Worm (Caenorhabditis elegans): ENCODE results near the gene fipr-5.

Gene fipr-5

DNA sequence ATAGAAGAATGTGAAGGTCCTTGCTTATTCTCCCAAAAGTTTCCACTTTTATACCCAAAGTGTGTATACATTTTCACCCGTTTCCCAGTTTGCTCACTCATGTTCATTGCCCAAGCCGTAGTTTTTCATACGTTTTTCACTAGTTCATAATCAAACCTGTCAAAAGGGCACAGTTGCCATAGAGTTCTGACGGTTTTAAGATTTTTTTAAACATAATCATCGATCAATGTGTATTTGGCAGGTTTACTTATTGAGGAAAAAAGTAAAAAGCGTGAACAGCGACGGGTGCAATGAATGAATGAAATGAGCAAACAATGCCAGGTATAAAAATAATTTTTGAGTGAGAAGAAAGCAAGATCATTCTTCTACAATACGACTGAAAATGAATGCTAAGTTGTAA lies at the start of gene fipr-5, which contains the start of gene fipr-9:
Gene fipr-5 (minus strand): TSS at position 101 of the 400 bp plus-strand sequence.
Gene fipr-9 (plus strand): TSS at position 346 of the 400 bp plus-strand sequence.
- TF ChIP-seq ztf-4 (tag; optimal IDR thresholded peaks at IDR 0.05) (no peak), nhr-12 (tag; optimal IDR thresholded peaks at IDR 0.05) (no peak), pha-4 (tag; optimal IDR thresholded peaks at IDR 0.05) (no peak), lin-39 (tag; optimal IDR thresholded peaks at IDR 0.05) (no peak), nhr-28 (tag; optimal IDR thresholded peaks at IDR 0.05) (no peak), lin-15B (tag; optimal IDR thresholded peaks at IDR 0.05) (no peak), ceh-9 (tag; optimal IDR thresholded peaks at IDR 0.05) (no peak), jun-1 (tag; optimal IDR thresholded peaks at IDR 0.05) (no peak), ceh-16 (tag; optimal IDR thresholded peaks at IDR 0.05) (no peak), eor-1 (tag; optimal IDR thresholded peaks at IDR 0.05) (no peak), ZK546.5 (tag; optimal IDR thresholded peaks at IDR 0.05) (no peak), mdl-1 (tag; optimal IDR thresholded peaks at IDR 0.05) (no peak), unc-39 (tag; optimal IDR thresholded peaks at IDR 0.05) (no peak), elt-3 (tag; optimal IDR thresholded peaks at IDR 0.05) (no peak), nhr-11 (tag; optimal IDR thresholded peaks at IDR 0.05) (no peak), daf-12 (tag; optimal IDR thresholded peaks at IDR 0.05) (no peak), tbx-2 (tag; optimal IDR thresholded peaks at IDR 0.05) (no peak)

DNA sequence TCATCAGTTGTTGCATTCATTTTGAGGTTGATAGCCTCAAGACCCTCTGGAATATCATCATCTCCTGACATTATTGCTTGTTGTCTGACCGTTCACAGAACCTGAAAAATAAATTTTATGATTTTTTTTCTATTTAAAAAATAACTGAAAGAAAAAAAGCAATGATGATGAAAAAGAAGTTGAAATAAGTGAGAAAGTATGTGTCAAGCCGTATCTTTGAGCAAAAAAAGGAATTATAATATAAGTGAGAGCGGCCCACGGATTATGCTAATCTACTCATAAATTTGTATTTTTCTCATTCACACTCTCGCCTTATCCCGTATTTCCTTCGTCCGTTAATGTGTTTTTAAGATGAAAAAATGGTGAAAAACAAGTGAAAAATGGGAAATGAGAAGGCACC lies 49.0 kb upstream of the fipr-5 start, which contains the start of gene ric-4:
Gene ric-4 (minus strand): TSS at position 101 of the 400 bp plus-strand sequence.
- TF ChIP-seq fkh-2 (tag; optimal IDR thresholded peaks at IDR 0.05) (no peak), ceh-82 (tag; optimal IDR thresholded peaks at IDR 0.05) (no peak), daf-12 (tag; optimal IDR thresholded peaks at IDR 0.05) (no peak)

DNA sequence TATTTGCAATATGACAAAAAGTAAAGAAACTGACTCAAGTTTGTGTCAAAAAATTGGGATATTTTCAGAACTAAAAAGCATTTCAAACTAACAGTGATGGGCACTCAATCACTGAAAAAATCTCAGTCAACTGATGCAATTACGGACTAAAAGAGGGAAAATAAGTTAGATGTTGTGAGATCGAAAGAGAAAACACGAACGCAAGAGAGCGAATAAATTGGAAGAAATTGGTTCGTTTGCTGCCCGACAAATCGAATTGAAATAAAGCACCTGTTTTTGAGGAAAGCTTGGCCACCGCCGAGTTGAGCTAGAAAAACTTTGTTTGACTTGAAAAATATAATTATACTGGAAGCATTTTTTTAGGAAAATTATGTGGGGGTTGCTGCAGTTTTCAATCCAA lies 44.8 kb upstream of the fipr-5 start:
- TF ChIP-seq aly-2 (tag; optimal IDR thresholded peaks at IDR 0.05) (no peak), pha-4 (tag; optimal IDR thresholded peaks at IDR 0.05) (no peak), fkh-10 (GFP tag; optimal IDR thresholded peaks at IDR 0.05) (no peak), nhr-28 (tag; optimal IDR thresholded peaks at IDR 0.05) (no peak)

ce11 chrV:10265019-10265418 lies 43.8 kb upstream of the fipr-5 start:
- no peak for TF ChIP-seq snpc-4 (tag; optimal IDR thresholded peaks at IDR 0.05)
- no peak for TF ChIP-seq fkh-2 (tag; optimal IDR thresholded peaks at IDR 0.05)
- TF ChIP-seq pha-4 (tag; optimal IDR thresholded peaks at IDR 0.05) = peak; percentile 58
- TF ChIP-seq nfya-1 (tag; optimal IDR thresholded peaks at IDR 0.05; ENCODE audit: insufficient read depth) = no peak

ce11 chrV:10260460-10260859 lies 39.2 kb upstream of the fipr-5 start, which contains the start of gene sri-18:
TSS of gene sri-18 (minus strand) at chrV:10260560.
- no peak for TF ChIP-seq egl-27 (tag; optimal IDR thresholded peaks at IDR 0.05)
- TF ChIP-seq zag-1 (tag; optimal IDR thresholded peaks at IDR 0.05) = no peak
- TF ChIP-seq nhr-25 (tag; optimal IDR thresholded peaks at IDR 0.05) = no peak
- TF ChIP-seq fkh-10 (GFP tag; optimal IDR thresholded peaks at IDR 0.05) = no peak
- TF ChIP-seq ceh-82 (tag; optimal IDR thresholded peaks at IDR 0.05) = no peak
- no peak for TF ChIP-seq lin-39 (tag; optimal IDR thresholded peaks at IDR 0.05)
- no peak for TF ChIP-seq hmg-11 (tag; optimal IDR thresholded peaks at IDR 0.05)
- no peak for TF ChIP-seq nhr-12 (tag; optimal IDR thresholded peaks at IDR 0.05)
- no peak for TF ChIP-seq fkh-2 (tag; optimal IDR thresholded peaks at IDR 0.05)
- no peak for TF ChIP-seq pha-4 (tag; optimal IDR thresholded peaks at IDR 0.05)
- no peak for TF ChIP-seq ceh-16 (tag; optimal IDR thresholded peaks at IDR 0.05)
- no peak for TF ChIP-seq aly-2 (tag; optimal IDR thresholded peaks at IDR 0.05)

DNA sequence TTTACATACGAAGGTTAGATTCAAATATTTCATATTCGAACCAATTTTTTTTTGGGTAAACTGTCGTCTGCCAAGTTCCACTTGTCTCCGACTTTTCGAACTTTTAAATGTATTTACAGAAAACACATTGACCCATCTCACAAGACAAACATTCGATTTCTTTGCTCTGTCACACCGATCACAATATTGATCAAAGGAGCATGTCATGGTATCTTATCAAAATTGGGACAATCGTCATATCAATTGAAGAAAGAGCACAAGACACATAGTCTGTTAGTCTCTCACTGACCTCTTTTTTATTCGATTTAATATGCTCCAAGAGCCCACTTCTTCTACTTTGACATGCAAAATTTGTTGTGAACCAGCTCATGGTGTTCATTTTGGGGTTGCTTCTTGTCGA lies 34.8 kb upstream of the fipr-5 start, which contains the start of gene nhr-232:
Gene nhr-232 (plus strand): TSS at position 121 of the 400 bp plus-strand sequence.
- no peak for TF ChIP-seq lin-39 (tag; optimal IDR thresholded peaks at IDR 0.05)
- TF ChIP-seq pha-4 (tag; optimal IDR thresholded peaks at IDR 0.05) = peak; percentile 70
- TF ChIP-seq jun-1 (tag; optimal IDR thresholded peaks at IDR 0.05) = peak; percentile 27
- peak; percentile 81 for TF ChIP-seq elt-2 (tag; optimal IDR thresholded peaks at IDR 0.05)
- peak; percentile 84 for TF ChIP-seq pqm-1 (tag; optimal IDR thresholded peaks at IDR 0.05)

DNA sequence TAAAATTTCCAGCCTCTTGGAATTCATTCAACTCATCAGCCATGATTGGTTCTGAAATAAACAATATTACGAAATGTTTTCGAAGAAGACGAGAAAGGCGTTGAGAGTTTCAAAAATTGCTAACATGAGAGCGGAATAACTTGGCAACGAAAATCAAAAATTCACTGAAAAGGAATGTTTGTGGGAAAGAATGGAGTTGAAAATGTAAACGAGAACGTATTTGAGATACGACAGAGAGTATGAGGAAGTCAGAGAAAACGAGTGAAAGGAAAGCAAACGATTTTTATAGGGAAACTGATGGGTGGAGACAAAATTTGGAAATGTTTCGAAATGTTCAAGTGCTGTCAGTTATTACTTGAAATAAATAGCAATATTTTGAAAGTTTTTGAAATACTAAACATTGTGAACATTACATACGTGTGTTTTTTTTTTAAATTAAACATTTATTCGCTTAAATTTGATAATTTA lies 33.8 kb upstream of the fipr-5 start, which contains the start of gene rop-1:
Gene rop-1 (minus strand): TSS at position 51 of the 468 bp plus-strand sequence.
- TF ChIP-seq elt-2 (tag; optimal IDR thresholded peaks at IDR 0.05) (peak; percentile 13), mdl-1 (tag; optimal IDR thresholded peaks at IDR 0.05) (no peak), pqm-1 (tag; optimal IDR thresholded peaks at IDR 0.05) (peak; percentile 32), pha-4 (tag; optimal IDR thresholded peaks at IDR 0.05) (peak; percentile 62), daf-12 (tag; optimal IDR thresholded peaks at IDR 0.05) (no peak), nfya-1 (tag; optimal IDR thresholded peaks at IDR 0.05; ENCODE audit: insufficient read depth) (peak; percentile 7)

Measured in whole organism, L3 larva.